Worm (Caenorhabditis elegans): ENCODE measurements around the gene ZK892.6.

DNA sequence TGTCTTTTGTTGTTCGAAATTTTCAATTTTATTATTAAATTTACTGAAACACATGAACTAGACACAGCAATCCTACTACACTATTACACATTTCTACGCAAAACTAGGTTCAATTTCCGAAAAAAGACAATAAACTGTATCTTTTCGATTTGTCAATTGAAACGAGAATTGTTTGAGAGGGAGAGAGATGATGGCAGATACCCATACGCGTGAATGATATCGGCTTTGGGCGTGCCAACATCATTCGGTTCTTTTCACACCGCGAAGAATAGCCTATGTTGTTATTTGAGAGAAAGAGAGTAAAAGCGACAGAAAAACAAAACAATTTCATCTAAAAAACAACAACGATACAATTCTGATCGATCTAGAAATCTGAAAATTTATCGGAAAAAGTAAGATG, 31.8 kb upstream of the ZK892.6 start:
- TF ChIP-seq ref-1 (GFP tag; conservative IDR thresholded peaks at IDR 0.05) (no peak), med-1 (GFP tag; optimal IDR thresholded peaks at IDR 0.05; ENCODE audit: insufficient read depth) (no peak)
